Fruit fly (Drosophila melanogaster): Measurements from ENCODE around the gene Gr28b.

Gene Gr28b

DNA sequence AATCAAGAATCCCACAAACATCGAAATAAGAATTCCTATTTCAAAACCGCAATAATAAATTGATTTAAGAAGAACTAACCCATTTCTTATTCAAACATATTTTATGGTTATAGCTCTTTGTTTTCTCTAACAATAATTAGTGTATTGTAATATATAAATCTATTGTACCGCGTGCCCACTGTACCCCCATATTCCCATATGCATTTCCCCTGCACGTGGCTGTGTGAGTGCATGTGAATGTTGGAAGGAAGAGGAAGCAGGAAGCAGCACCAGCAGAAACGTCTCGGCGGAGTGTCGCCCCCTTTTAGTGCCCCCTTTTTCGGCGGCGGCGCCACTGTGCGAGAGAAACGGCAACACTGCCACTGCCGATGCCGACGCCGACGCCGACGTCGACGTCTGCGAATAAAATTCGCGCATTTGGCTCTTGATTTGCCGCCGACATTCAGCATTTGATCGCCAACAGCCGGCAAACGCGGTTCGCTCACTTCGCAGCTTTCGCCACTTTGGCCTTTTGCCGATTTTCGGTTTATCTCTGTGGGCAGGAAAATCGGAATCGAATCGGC lies 38.6 kb downstream of the Gr28b start (continued):
- TF ChIP-seq Rx (GFP tag; IDR thresholded peaks at IDR 0.05) (no peak), Fer3 (tag; optimal IDR thresholded peaks at IDR 0.05) (peak; percentile 5), CG12391 (tag; optimal IDR thresholded peaks at IDR 0.05) (peak; percentile 5), CG17829 (tag; optimal IDR thresholded peaks at IDR 0.05) (no peak), CG12219 (GFP tag; optimal IDR thresholded peaks at IDR 0.05) (peak; percentile 4), hb (GFP tag; IDR thresholded peaks at IDR 0.05; ENCODE audit: partially characterized antibody) (no peak; the same call in 2 of the 3 replicates), bab2 (GFP tag; optimal IDR thresholded peaks at IDR 0.05) (no peak), oc (tag; optimal IDR thresholded peaks at IDR 0.05) (no peak), CG2120 (GFP tag; optimal IDR thresholded peaks at IDR 0.05) (peak; percentile 81), sim (GFP tag; IDR thresholded peaks at IDR 0.05) (no peak), Atf-2 (GFP tag; optimal IDR thresholded peaks at IDR 0.05) (no peak), CG13775 (GFP tag; optimal IDR thresholded peaks at IDR 0.05) (peak; percentile 34), Elba2 (GFP tag; optimal IDR thresholded peaks at IDR 0.05) (no peak), CG7271 (tag; optimal IDR thresholded peaks at IDR 0.05) (no peak), CG8359 (GFP tag; optimal IDR thresholded peaks at IDR 0.05; ENCODE audit: borderline replicate concordance) (no peak), CG10565 (GFP tag; optimal IDR thresholded peaks at IDR 0.05) (no peak), Poxn (GFP tag; IDR thresholded peaks at IDR 0.05) (no peak), zen2 (GFP tag; IDR thresholded peaks at IDR 0.05; ENCODE audit: partially characterized antibody) (no peak), Ravus (GFP tag; IDR thresholded peaks at IDR 0.05) (peak; percentile 28), CG16863 (GFP tag; optimal IDR thresholded peaks at IDR 0.05) (no peak), gsb-n (tag; optimal IDR thresholded peaks at IDR 0.05) (no peak), tup (GFP tag; optimal IDR thresholded peaks at IDR 0.05) (peak; percentile 8), CHES-1-like (GFP tag; optimal IDR thresholded peaks at IDR 0.05) (peak; percentile 8), CG17359 (tag; optimal IDR thresholded peaks at IDR 0.05) (peak; percentile 20), grau (tag; optimal IDR thresholded peaks at IDR 0.05) (peak; percentile 89), Gsc (GFP tag; IDR thresholded peaks at IDR 0.05) (no peak), ato (GFP tag; IDR thresholded peaks at IDR 0.05; ENCODE audit: partially characterized antibody) (no peak), fru (optimal IDR thresholded peaks at IDR 0.05) (no peak), Lpt (GFP tag; optimal IDR thresholded peaks at IDR 0.05) (no peak), psq (GFP tag; optimal IDR thresholded peaks at IDR 0.05) (no peak), CG4707 (GFP tag; optimal IDR thresholded peaks at IDR 0.05) (no peak), CG5953 (GFP tag; IDR thresholded peaks at IDR 0.05) (0 out of 2 replicates have a peak, but pooled peaks have one; percentile 17), Gug (GFP tag; IDR thresholded peaks at IDR 0.05) (peak; percentile 55; the same call in 1 of the 4 replicates), CG3995 (GFP tag; optimal IDR thresholded peaks at IDR 0.05) (no peak), CG15073 (GFP tag; optimal IDR thresholded peaks at IDR 0.05) (no peak), CG14860 (GFP tag; IDR thresholded peaks at IDR 0.05; ENCODE audit: partially characterized antibody) (no peak), CG11560 (tag; IDR thresholded peaks at IDR 0.05) (0 out of 3 replicates have a peak, but pooled peaks have one; percentile 22), ase (GFP tag; IDR thresholded peaks at IDR 0.05) (0 out of 3 replicates have a peak, but pooled peaks have one; percentile 37), NK7.1 (GFP tag; optimal IDR thresholded peaks at IDR 0.05) (peak; percentile 23), chinmo (GFP tag; IDR thresholded peaks at IDR 0.05; ENCODE audit: partially characterized antibody) (no peak), CG12659 (GFP tag; optimal IDR thresholded peaks at IDR 0.05) (no peak), TFAM (GFP tag; optimal IDR thresholded peaks at IDR 0.05) (no peak), Kr (GFP tag; optimal IDR thresholded peaks at IDR 0.05) (no peak), CG6254 (GFP tag; optimal IDR thresholded peaks at IDR 0.05) (peak; percentile 43), CG2678 (tag; optimal IDR thresholded peaks at IDR 0.05) (peak; percentile 23), Bgb (GFP tag; IDR thresholded peaks at IDR 0.05; ENCODE audit: partially characterized antibody) (no peak; the same call in 1 of the 2 replicates), gro (GFP tag; optimal IDR thresholded peaks at IDR 0.05) (no peak), kay (GFP tag; optimal IDR thresholded peaks at IDR 0.05) (no peak), ara (GFP tag; IDR thresholded peaks at IDR 0.05) (no peak), toy (GFP tag; IDR thresholded peaks at IDR 0.05) (no peak)
